Fruit fly (Drosophila melanogaster): ENCODE results near the gene Dip-C.
A peak's percentile ranks its signal among the peaks of the same experiment; 100 is the strongest.

The Dip-C gene

DNA sequence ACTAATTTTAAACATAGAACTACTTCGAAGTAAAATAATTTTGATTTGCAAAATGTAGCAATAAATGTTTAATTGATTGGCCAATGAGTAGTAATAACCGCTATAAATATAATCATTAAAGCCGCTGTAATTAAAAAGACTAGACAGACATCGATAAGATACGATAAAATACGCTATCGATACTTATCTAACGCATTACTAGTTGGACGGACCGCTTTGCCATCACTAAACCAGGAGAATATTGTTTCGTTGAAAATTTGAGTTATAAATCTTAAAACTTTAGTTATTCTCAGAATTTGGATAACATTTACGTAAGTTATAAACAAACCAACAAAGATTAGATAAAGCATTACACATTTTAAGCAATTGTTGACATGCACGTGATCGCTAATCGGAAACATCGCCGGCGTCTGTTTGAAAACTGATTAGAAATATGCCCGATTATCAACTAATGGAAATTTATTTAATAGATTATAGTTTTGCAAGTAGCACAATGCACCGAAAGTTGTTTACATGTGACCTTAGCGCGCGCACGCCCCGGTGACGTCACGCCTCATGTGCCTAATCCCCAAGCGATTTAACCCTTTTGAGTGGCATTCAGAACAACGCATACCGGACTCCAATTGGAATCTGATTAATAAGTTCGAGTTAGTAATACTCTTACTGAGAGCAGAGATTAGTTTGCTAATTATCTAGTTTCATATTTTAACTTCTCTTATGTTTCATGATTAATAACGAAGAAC, 26.0 kb upstream of the Dip-C start, which contains the start of gene Desat1 (continued):
- no peak for TF ChIP-seq vfl (GFP tag; optimal IDR thresholded peaks at IDR 0.05)
- TF ChIP-seq CG15073 (GFP tag; optimal IDR thresholded peaks at IDR 0.05), result no peak
- no peak for TF ChIP-seq Poxn (GFP tag; IDR thresholded peaks at IDR 0.05)
- TF ChIP-seq Xbp1 (GFP tag; optimal IDR thresholded peaks at IDR 0.05), result no peak
- no peak for TF ChIP-seq wek (GFP tag; optimal IDR thresholded peaks at IDR 0.05)
- TF ChIP-seq CG9817 (tag; optimal IDR thresholded peaks at IDR 0.05), result no peak
- peak; percentile 5 for TF ChIP-seq CHES-1-like (GFP tag; optimal IDR thresholded peaks at IDR 0.05)
- TF ChIP-seq nmo (GFP tag; optimal IDR thresholded peaks at IDR 0.05), result peak; percentile 22
- TF ChIP-seq CG9876 (GFP tag; optimal IDR thresholded peaks at IDR 0.05), result no peak
- no peak for TF ChIP-seq br (optimal IDR thresholded peaks at IDR 0.05)
- no peak for TF ChIP-seq repo (GFP tag; optimal IDR thresholded peaks at IDR 0.05)
- TF ChIP-seq kah (GFP tag; optimal IDR thresholded peaks at IDR 0.05), result no peak
- TF ChIP-seq chn (GFP tag; optimal IDR thresholded peaks at IDR 0.05), result no peak
- TF ChIP-seq CG32772 (GFP tag; IDR thresholded peaks at IDR 0.05), result no peak
- peak; percentile 16 for TF ChIP-seq grau (tag; optimal IDR thresholded peaks at IDR 0.05)
- no peak for TF ChIP-seq cato (GFP tag; optimal IDR thresholded peaks at IDR 0.05; ENCODE audit: borderline replicate concordance)
- no peak for TF ChIP-seq cg (GFP tag; optimal IDR thresholded peaks at IDR 0.05)
- TF ChIP-seq CG15601 (tag; optimal IDR thresholded peaks at IDR 0.05), result no peak
- TF ChIP-seq CG3065 (GFP tag; optimal IDR thresholded peaks at IDR 0.05), result no peak
- TF ChIP-seq Aef1 (GFP tag; IDR thresholded peaks at IDR 0.05), result no peak
- no peak for TF ChIP-seq CG3407 (GFP tag; optimal IDR thresholded peaks at IDR 0.05)
- no peak for TF ChIP-seq Trl (optimal IDR thresholded peaks at IDR 0.05)
- no peak for TF ChIP-seq Trl (GFP tag; optimal IDR thresholded peaks at IDR 0.05)
- peak; percentile 88 for TF ChIP-seq zen2 (GFP tag; IDR thresholded peaks at IDR 0.05; ENCODE audit: partially characterized antibody)
- peak; percentile 51 for TF ChIP-seq CG2120 (GFP tag; optimal IDR thresholded peaks at IDR 0.05)
- TF ChIP-seq toy (GFP tag; IDR thresholded peaks at IDR 0.05), result no peak
- peak; percentile 86 to 97 for TF ChIP-seq insv (GFP tag; optimal IDR thresholded peaks at IDR 0.05)
- no peak for TF ChIP-seq chm (GFP tag; IDR thresholded peaks at IDR 0.05)
- TF ChIP-seq CG6272 (GFP tag; IDR thresholded peaks at IDR 0.05), result no peak
- no peak for TF ChIP-seq NC2α (GFP tag; optimal IDR thresholded peaks at IDR 0.05)
- peak; percentile 93 for TF ChIP-seq unc-4 (GFP tag; IDR thresholded peaks at IDR 0.05; ENCODE audit: partially characterized antibody)
- peak in 1 of 2 experiments; percentile 41 for TF ChIP-seq Hr78 (GFP tag; optimal IDR thresholded peaks at IDR 0.05)
- TF ChIP-seq CG17802 (tag; optimal IDR thresholded peaks at IDR 0.05), result no peak
- TF ChIP-seq CG18476 (GFP tag; optimal IDR thresholded peaks at IDR 0.05), result no peak
- TF ChIP-seq CG10267 (tag; optimal IDR thresholded peaks at IDR 0.05), result peak; percentile 50
- no peak for TF ChIP-seq Mad (GFP tag; optimal IDR thresholded peaks at IDR 0.05)
- no peak for TF ChIP-seq da (GFP tag; optimal IDR thresholded peaks at IDR 0.05)
- no peak for TF ChIP-seq zfh2 (GFP tag; optimal IDR thresholded peaks at IDR 0.05)
- peak; percentile 54 for TF ChIP-seq MBD-R2 (GFP tag; IDR thresholded peaks at IDR 0.05)
- no peak for TF ChIP-seq ind (GFP tag; optimal IDR thresholded peaks at IDR 0.05)
- no peak for TF ChIP-seq zfh1 (GFP tag; IDR thresholded peaks at IDR 0.05)
- TF ChIP-seq tin (GFP tag; optimal IDR thresholded peaks at IDR 0.05), result no peak
- no peak for TF ChIP-seq CG30431 (GFP tag; optimal IDR thresholded peaks at IDR 0.05)
- no peak for TF ChIP-seq CG4707 (GFP tag; optimal IDR thresholded peaks at IDR 0.05)
- no peak for TF ChIP-seq CG7786 (GFP tag; optimal IDR thresholded peaks at IDR 0.05)
- TF ChIP-seq klu (GFP tag; IDR thresholded peaks at IDR 0.05), result no peak
- TF ChIP-seq CG3726 (GFP tag; IDR thresholded peaks at IDR 0.05), result no peak
- no peak for TF ChIP-seq Jarid2 (GFP tag; optimal IDR thresholded peaks at IDR 0.05)
- no peak for TF ChIP-seq CG8478 (optimal IDR thresholded peaks at IDR 0.05)
- no peak for TF ChIP-seq Hr51 (GFP tag; optimal IDR thresholded peaks at IDR 0.05)
- TF ChIP-seq exex (tag; optimal IDR thresholded peaks at IDR 0.05), result peak; percentile 82
